Fruit fly (Drosophila melanogaster) whole organism, embryonic: ENCODE data around the gene CG11155.

Source experiments
- CG10959 ChIP-seq: fragments of 200-800 bp; sonication (Bioruptor generic); IDR thresholded peaks from 2 replicates; pipeline ENCODE4 v1.3.6; 2022; ENCODE audit warnings: missing biosample characterization, missing genetic modification characterization
- CG11695 ChIP-seq: fragments of 200-800 bp; sonication (Bioruptor generic); IDR thresholded peaks from 3 replicates; pipeline ENCODE4 v1.3.6; 2022; ENCODE audit warnings: missing biosample characterization, missing genetic modification characterization
- CG12769 ChIP-seq: fragments of 200-800 bp; sonication (Bioruptor generic); optimal IDR thresholded peaks from 2 replicates; lab custom pipeline; 2019; ENCODE audit warnings: missing biosample characterization, mild to moderate bottlenecking, missing genetic modification characterization, moderate library complexity
- CG13424 ChIP-seq: fragments of 200-800 bp; sonication (Bioruptor generic); optimal IDR thresholded peaks from 2 replicates; lab custom pipeline; 2019; ENCODE audit warnings: missing biosample characterization, mild to moderate bottlenecking, missing genetic modification characterization, moderate library complexity
- CG13775 ChIP-seq: fragments of 200-800 bp; sonication (Bioruptor generic); optimal IDR thresholded peaks from 3 replicates; lab custom pipeline; 2017; ENCODE audit warnings: missing biosample characterization, mild to moderate bottlenecking, missing genetic modification characterization
- CG13894 ChIP-seq: fragments of 200-800 bp; sonication (Bioruptor generic); optimal IDR thresholded peaks from 3 replicates; lab custom pipeline; 2018; ENCODE audit warnings: missing biosample characterization, mild to moderate bottlenecking, missing genetic modification characterization, moderate library complexity
- CG14965 ChIP-seq: fragments of 200-800 bp; sonication (Bioruptor generic); optimal IDR thresholded peaks from 2 replicates; lab custom pipeline; 2016; ENCODE audit warnings: missing biosample characterization, missing genetic modification characterization, borderline replicate concordance
- CG15514 ChIP-seq: fragments of 200-800 bp; sonication (Bioruptor generic); optimal IDR thresholded peaks from 3 replicates; lab custom pipeline; 2017; ENCODE audit warnings: missing biosample characterization, missing genetic modification characterization, mild to moderate bottlenecking, moderate library complexity, missing genetic modification reagents
- CG16815 ChIP-seq: fragments of 200-800 bp; sonication (Bioruptor generic); optimal IDR thresholded peaks from 3 replicates; lab custom pipeline; 2017; ENCODE audit warnings: missing biosample characterization, mild to moderate bottlenecking, missing genetic modification characterization
- CG17361 ChIP-seq: fragments of 200-800 bp; sonication (Bioruptor generic); IDR thresholded peaks from 3 replicates; pipeline ENCODE4 v1.3.6; 2022; ENCODE audit warnings: missing biosample characterization, missing genetic modification characterization
- CG17568 ChIP-seq: fragments of 200-800 bp; sonication (Bioruptor generic); optimal IDR thresholded peaks from 2 replicates; lab custom pipeline; 2018; ENCODE audit warnings: missing biosample characterization, mild to moderate bottlenecking, missing genetic modification characterization, moderate library complexity
- CG17829 ChIP-seq: fragments of 200-800 bp; optimal IDR thresholded peaks from 2 replicates; lab custom pipeline; 2019; ENCODE audit warnings: missing biosample characterization, mild to moderate bottlenecking, missing genetic modification characterization, moderate library complexity
- CG1792 ChIP-seq: fragments of 200-800 bp; sonication (Bioruptor generic); optimal IDR thresholded peaks from 2 replicates; lab custom pipeline; 2016; ENCODE audit warnings: missing biosample characterization, missing genetic modification characterization
- CG18011 ChIP-seq: fragments of 200-800 bp; sonication (Bioruptor generic); optimal IDR thresholded peaks from 2 replicates; lab custom pipeline; 2017; ENCODE audit warnings: missing biosample characterization, missing genetic modification characterization, mild to moderate bottlenecking, moderate library complexity, missing genotype
- CG2199 ChIP-seq: fragments of 200-800 bp; sonication (Bioruptor generic); IDR thresholded peaks from 3 replicates; pipeline ENCODE4 v1.3.6; 2022; ENCODE audit warnings: missing biosample characterization, missing genetic modification characterization
- CG2712 ChIP-seq: fragments of 200-800 bp; optimal IDR thresholded peaks from 3 replicates; lab custom pipeline; 2019; ENCODE audit warnings: missing biosample characterization, mild to moderate bottlenecking, missing genetic modification characterization, moderate library complexity
- CG2889 ChIP-seq: fragments of 200-800 bp; sonication (Bioruptor generic); IDR thresholded peaks from 3 replicates; pipeline ENCODE4 v1.3.6; 2022; ENCODE audit warnings: missing biosample characterization, missing genetic modification characterization
- CG33213 ChIP-seq: fragments of 200-800 bp; sonication (Bioruptor generic); optimal IDR thresholded peaks from 3 replicates; lab custom pipeline; 2016; ENCODE audit warnings: missing biosample characterization, missing genetic modification characterization
- CG33557 ChIP-seq: fragments of 200-800 bp; sonication (Bioruptor generic); optimal IDR thresholded peaks from 2 replicates; lab custom pipeline; 2019; ENCODE audit warnings: missing biosample characterization, mild to moderate bottlenecking, missing genetic modification characterization, moderate library complexity
- CG7357 ChIP-seq: fragments of 200-800 bp; sonication (Bioruptor generic); IDR thresholded peaks from 3 replicates; pipeline ENCODE4 v1.3.6; 2022; ENCODE audit warnings: missing biosample characterization, missing genetic modification characterization
- CG8924 ChIP-seq: fragments of 200-800 bp; optimal IDR thresholded peaks from 3 replicates; lab custom pipeline; 2019; ENCODE audit warnings: missing biosample characterization, mild to moderate bottlenecking, missing genetic modification characterization, moderate library complexity
- Camta ChIP-seq: fragments of 200-800 bp; sonication (Bioruptor generic); optimal IDR thresholded peaks from 2 replicates; lab custom pipeline; 2016; ENCODE audit warnings: missing biosample characterization, missing genetic modification characterization
- Dad ChIP-seq: fragments of 200-800 bp; sonication (Bioruptor generic); optimal IDR thresholded peaks from 3 replicates; lab custom pipeline; 2016; ENCODE audit warnings: missing biosample characterization, missing genetic modification characterization
- Doc2 ChIP-seq: fragments of 200-800 bp; sonication (Bioruptor generic); IDR thresholded peaks from 2 replicates; pipeline ENCODE4 v1.3.6; 2022; ENCODE audit warnings: missing biosample characterization, missing genetic modification characterization
- Eip74EF ChIP-seq, 2 experiments: fragments of 200-800 bp in 1 of 2; fragments of >200 bp in 1 of 2; sonication (Bioruptor generic) in 1 of 2; optimal IDR thresholded peaks; 2 replicates each; lab custom pipeline; 2017 to 2019; ENCODE audit warnings: missing biosample characterization in 2 of 2, missing genetic modification characterization in 2 of 2, mild to moderate bottlenecking in 1 of 2, moderate library complexity in 1 of 2
- Gsc ChIP-seq: fragments of 200-800 bp; sonication (Bioruptor generic); IDR thresholded peaks from 2 replicates; pipeline ENCODE4 v1.3.6; 2022; ENCODE audit warnings: missing biosample characterization, missing genetic modification characterization
- Hr39 ChIP-seq: fragments of >200 bp; optimal IDR thresholded peaks from 2 replicates; lab custom pipeline; 2017
- Hr78 ChIP-seq, 2 experiments: fragments of 200-800 bp in 1 of 2; fragments of >200 bp in 1 of 2; sonication (Bioruptor generic) in 1 of 2; optimal IDR thresholded peaks; 2 replicates each; lab custom pipeline; 2017 to 2019; ENCODE audit warnings: missing biosample characterization in 2 of 2, missing genetic modification characterization in 2 of 2, mild to moderate bottlenecking in 1 of 2, moderate library complexity in 1 of 2
- MTF-1 ChIP-seq: fragments of 200-800 bp; sonication (Bioruptor generic); optimal IDR thresholded peaks from 2 replicates; lab custom pipeline; 2018; ENCODE audit warnings: missing biosample characterization, mild to moderate bottlenecking, missing genetic modification characterization, borderline replicate concordance
- Sox100B ChIP-seq: fragments of 200-800 bp; sonication (Bioruptor generic); optimal IDR thresholded peaks from 3 replicates; lab custom pipeline; 2018; ENCODE audit warnings: missing biosample characterization, mild to moderate bottlenecking, missing genetic modification characterization
- TFAM ChIP-seq: fragments of 200-800 bp; sonication (Bioruptor generic); optimal IDR thresholded peaks from 2 replicates; lab custom pipeline; 2017; ENCODE audit warnings: missing biosample characterization, missing genetic modification characterization, inconsistent platforms
- Taf1 ChIP-seq: fragments of 200-800 bp; sonication (Bioruptor generic); IDR thresholded peaks from 2 replicates; pipeline ENCODE4 v1.3.6; 2022; ENCODE audit warnings: missing biosample characterization, missing genetic modification characterization
- Vsx1 ChIP-seq: fragments of 200-800 bp; sonication (Bioruptor generic); optimal IDR thresholded peaks from 2 replicates; lab custom pipeline; 2017; ENCODE audit warnings: missing biosample characterization, mild to moderate bottlenecking, missing genetic modification characterization, missing genetic modification reagents
- croc ChIP-seq: fragments of 200-800 bp; sonication (Bioruptor generic); conservative IDR thresholded peaks from 3 replicates; pipeline ENCODE4 v1.3.6; 2022; ENCODE audit warnings: missing biosample characterization, missing genetic modification characterization
- da ChIP-seq: fragments of 200-800 bp; sonication (Bioruptor generic); optimal IDR thresholded peaks from 2 replicates; lab custom pipeline; 2016; ENCODE audit warnings: missing biosample characterization, missing genetic modification characterization
- dysf ChIP-seq: fragments of 200-800 bp; sonication (Bioruptor generic); IDR thresholded peaks from 3 replicates; pipeline ENCODE4 v1.3.6; 2022; ENCODE audit warnings: missing biosample characterization, missing genetic modification characterization
- fd102C ChIP-seq: fragments of 200-800 bp; sonication (Bioruptor generic); optimal IDR thresholded peaks from 2 replicates; lab custom pipeline; 2018; ENCODE audit warnings: missing biosample characterization, mild to moderate bottlenecking, missing genetic modification characterization, moderate library complexity
- fd3F ChIP-seq: fragments of 200-800 bp; sonication (Bioruptor generic); optimal IDR thresholded peaks from 2 replicates; lab custom pipeline; 2018; ENCODE audit warnings: missing biosample characterization, mild to moderate bottlenecking, missing genetic modification characterization, moderate library complexity
- gcm ChIP-seq: fragments of 200-800 bp; sonication (Bioruptor generic); optimal IDR thresholded peaks from 2 replicates; lab custom pipeline; 2019; ENCODE audit warnings: missing biosample characterization, mild to moderate bottlenecking, missing genetic modification characterization, moderate library complexity
- gsb-n ChIP-seq: fragments of 200-800 bp; sonication (Bioruptor generic); optimal IDR thresholded peaks from 3 replicates; lab custom pipeline; 2018; ENCODE audit warnings: missing biosample characterization, mild to moderate bottlenecking, missing genetic modification characterization
- ind ChIP-seq: fragments of 200-800 bp; sonication (Bioruptor generic); optimal IDR thresholded peaks from 3 replicates; lab custom pipeline; 2016; ENCODE audit warnings: missing biosample characterization, missing genetic modification characterization
- nerfin-2 ChIP-seq: fragments of 200-800 bp; sonication (Bioruptor generic); IDR thresholded peaks from 2 replicates; pipeline ENCODE4 v1.3.6; 2022; ENCODE audit warnings: missing biosample characterization, missing genetic modification characterization; ENCODE audit not compliant: partially characterized antibody
- pita ChIP-seq: fragments of 200-800 bp; sonication (Bioruptor generic); optimal IDR thresholded peaks from 2 replicates; lab custom pipeline; 2017; ENCODE audit warnings: missing biosample characterization, mild to moderate bottlenecking, missing genetic modification characterization
- repo ChIP-seq: fragments of 200-800 bp; sonication (Bioruptor generic); optimal IDR thresholded peaks from 2 replicates; lab custom pipeline; 2016; ENCODE audit warnings: missing biosample characterization, missing genetic modification characterization
- sima ChIP-seq: fragments of 200-800 bp; sonication (Bioruptor generic); optimal IDR thresholded peaks from 2 replicates; lab custom pipeline; 2016; ENCODE audit warnings: missing biosample characterization, missing genetic modification characterization
- sob ChIP-seq: fragments of 200-800 bp; sonication (Bioruptor generic); IDR thresholded peaks from 2 replicates; pipeline ENCODE4 v1.3.6; 2022; ENCODE audit warnings: missing biosample characterization, missing genetic modification characterization
- usp ChIP-seq: fragments of >200 bp; optimal IDR thresholded peaks from 2 replicates; lab custom pipeline; 2017; ENCODE audit warnings: missing biosample characterization, missing genetic modification characterization
- zen2 ChIP-seq: fragments of 200-800 bp; sonication (Bioruptor generic); IDR thresholded peaks from 3 replicates; pipeline ENCODE4 v1.3.6; 2022; ENCODE audit warnings: missing biosample characterization, missing genetic modification characterization; ENCODE audit not compliant: partially characterized antibody

Gene CG11155

dm6 chr4:1112867-1113769, 13.3 kb upstream of the CG11155 start (continued):
- TF ChIP-seq dysf (GFP tag; lab: Robert Waterston, UW) (no peak; the same call in 2 of the 3 replicates), CG14965 (GFP tag; lab: Kevin White, UChicago) (peak; percentile 61), CG8924 (peak; percentile 95), usp (GFP tag; lab: Kevin White, UChicago) (no peak), Doc2 (no peak), CG2712 (tag; lab: Kevin White, UChicago) (peak; percentile 98), repo (GFP tag; lab: Kevin White, UChicago) (peak; percentile 79), CG15514 (GFP tag; lab: Kevin White, UChicago) (no peak), CG13894 (no peak), nerfin-2 (no peak), CG10959 (GFP tag; lab: Robert Waterston, UW) (no peak), Eip74EF (GFP tag; optimal IDR thresholded peaks at IDR 0.05; lab: Kevin White, UChicago) (peak in 1 of 2 experiments; percentile 90), TFAM (GFP tag; lab: Kevin White, UChicago) (peak; percentile 86), sob (GFP tag; lab: Robert Waterston, UW) (peak; percentile 93; the same call in 1 of the 2 replicates), Taf1 (GFP tag; lab: Robert Waterston, UW) (0 out of 2 replicates have a peak, but pooled peaks have one; percentile 84), Gsc (GFP tag; lab: Robert Waterston, UW) (no peak), CG17568 (GFP tag; lab: Kevin White, UChicago) (peak; percentile 94), fd3F (GFP tag; lab: Kevin White, UChicago) (peak; percentile 84), CG17361 (GFP tag; lab: Robert Waterston, UW) (peak; percentile 96; the same call in 2 of the 3 replicates), fd102C (GFP tag; lab: Kevin White, UChicago) (peak; percentile 61), gcm (GFP tag; lab: Kevin White, UChicago) (peak; percentile 94), ind (GFP tag; lab: Kevin White, UChicago) (peak; percentile 88), sima (peak; percentile 73), CG11695 (GFP tag; lab: Robert Waterston, UW) (peak; percentile 93), gsb-n (peak; percentile 93), CG2199 (GFP tag; lab: Robert Waterston, UW) (peak; percentile 94), Hr78 (GFP tag; optimal IDR thresholded peaks at IDR 0.05; lab: Kevin White, UChicago) (no peak), pita (GFP tag; lab: Kevin White, UChicago) (peak; percentile 89), zen2 (no peak), CG12769 (tag; lab: Kevin White, UChicago) (peak; percentile 86), CG13775 (peak; percentile 92), CG13424 (peak; percentile 92), Camta (peak; percentile 95), CG18011 (peak; percentile 82), Dad (GFP tag; lab: Kevin White, UChicago) (peak; percentile 93), CG2889 (no peak), CG17829 (tag; lab: Kevin White, UChicago) (peak; percentile 97), MTF-1 (GFP tag; lab: Kevin White, UChicago) (no peak), CG7357 (GFP tag; lab: Robert Waterston, UW) (peak; percentile 75), CG1792 (GFP tag; lab: Kevin White, UChicago) (peak; percentile 93), CG16815 (GFP tag; lab: Kevin White, UChicago) (peak; percentile 89), CG33557 (GFP tag; lab: Kevin White, UChicago) (peak; percentile 71), Hr39 (no peak), Sox100B (GFP tag; lab: Kevin White, UChicago) (peak; percentile 85), da (GFP tag; lab: Kevin White, UChicago) (peak; percentile 50), CG33213 (GFP tag; lab: Kevin White, UChicago) (peak; percentile 85), Vsx1 (peak; percentile 85), croc (GFP tag; lab: Robert Waterston, UW) (peak; percentile 83)
